Worm (Caenorhabditis elegans): Measurements from ENCODE around the gene H38K22.7.

H38K22.7 gene

ce11 chrIII:4277762-4278161 is 43.7 kb upstream of the H38K22.7 start:
- TF ChIP-seq pax-3 (tag; optimal IDR thresholded peaks at IDR 0.05) (no peak), zag-1 (tag; optimal IDR thresholded peaks at IDR 0.05) (no peak), sptf-1 (tag; optimal IDR thresholded peaks at IDR 0.05) (no peak), ztf-4 (tag; optimal IDR thresholded peaks at IDR 0.05) (no peak), ets-5 (GFP tag; IDR thresholded peaks at IDR 0.05) (no peak), nhr-84 (tag; optimal IDR thresholded peaks at IDR 0.05) (no peak), lin-15B (tag; optimal IDR thresholded peaks at IDR 0.05) (no peak), nhr-77 (tag; optimal IDR thresholded peaks at IDR 0.05) (no peak)

DNA sequence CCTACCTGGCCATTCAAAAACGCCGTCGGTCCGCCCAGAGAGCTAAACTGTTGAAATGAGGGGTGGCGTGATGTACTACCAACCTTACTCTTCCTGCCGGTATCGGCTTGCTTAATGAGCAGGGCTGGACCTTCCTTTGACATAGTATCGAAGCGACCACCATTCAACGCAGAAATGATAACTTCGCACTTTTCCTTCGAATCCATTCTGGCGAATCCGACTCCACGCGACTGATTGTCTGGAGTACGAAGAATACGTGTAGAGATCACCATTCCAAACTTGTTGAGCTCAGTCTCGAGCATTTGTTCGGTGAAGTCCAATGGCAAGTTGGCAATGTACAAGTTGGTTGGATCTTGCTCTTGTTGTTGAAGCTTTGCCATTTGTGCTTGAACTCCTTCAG is 43.3 kb upstream of the H38K22.7 start:
- no peak for TF ChIP-seq nhr-28 (tag; optimal IDR thresholded peaks at IDR 0.05)
- no peak for TF ChIP-seq dsc-1 (tag; optimal IDR thresholded peaks at IDR 0.05)
- TF ChIP-seq hpl-2 (GFP tag; optimal IDR thresholded peaks at IDR 0.05): no peak
- TF ChIP-seq efl-1 (optimal IDR thresholded peaks at IDR 0.05): no peak
- TF ChIP-seq efl-1 (GFP tag; optimal IDR thresholded peaks at IDR 0.05 in 1 of 2): peak in 1 of 2 experiments; percentile 92
- TF ChIP-seq nhr-12 (tag; optimal IDR thresholded peaks at IDR 0.05): no peak
- no peak for TF ChIP-seq egl-27 (tag; optimal IDR thresholded peaks at IDR 0.05)
- TF ChIP-seq ets-5 (GFP tag; IDR thresholded peaks at IDR 0.05): no peak
- TF ChIP-seq zag-1 (tag; optimal IDR thresholded peaks at IDR 0.05): no peak

DNA sequence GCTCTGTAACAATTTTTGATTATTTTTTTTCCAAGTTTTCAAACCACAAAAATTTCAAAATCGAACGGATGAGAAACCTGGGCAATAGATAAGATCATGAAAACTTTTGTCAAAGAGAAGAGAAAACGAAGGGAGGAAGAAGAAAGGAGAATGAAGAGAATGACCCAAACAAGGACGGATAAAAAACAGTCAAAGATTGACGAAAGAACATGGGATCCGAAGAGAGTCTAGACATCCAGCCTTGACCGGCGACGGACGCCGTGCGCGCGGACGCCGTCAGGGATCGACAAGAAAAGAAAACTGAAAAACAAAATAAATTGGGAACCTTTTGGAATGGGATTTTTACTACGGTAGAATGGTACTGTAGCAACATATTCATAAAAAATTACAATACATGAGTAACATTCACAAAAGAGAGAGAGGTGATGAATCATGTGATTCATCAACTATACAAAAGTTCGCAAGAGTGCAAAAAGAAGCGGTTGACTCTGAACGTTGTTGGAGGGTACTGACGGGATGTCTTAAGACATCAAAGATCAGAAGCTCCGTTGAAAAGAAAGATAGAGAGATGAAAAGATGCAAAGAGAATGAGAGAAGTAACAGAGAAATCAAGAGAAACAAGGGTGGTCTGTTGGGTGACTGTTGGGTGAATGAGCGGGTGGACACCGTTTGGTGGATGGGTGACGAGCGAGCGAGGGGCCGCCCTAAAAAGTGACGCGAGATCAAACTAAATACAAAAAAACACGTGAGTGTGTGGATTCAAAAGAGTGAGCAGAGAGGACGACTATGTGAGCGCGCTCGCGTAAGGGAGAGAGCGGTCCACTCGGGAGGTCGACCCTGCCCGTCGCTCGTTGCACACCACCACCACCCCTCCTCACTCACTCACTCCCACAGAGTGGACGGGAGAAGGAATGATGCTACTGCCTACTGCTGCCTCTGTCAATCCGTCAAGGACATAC is 41.0 kb upstream of the H38K22.7 start, which contains the start of gene sup-26:
Gene sup-26, minus strand, starts transcription at position 10 of the 959 bp plus-strand sequence.
- TF ChIP-seq fos-1 (tag; optimal IDR thresholded peaks at IDR 0.05): no peak
- TF ChIP-seq nhr-19 (GFP tag; conservative IDR thresholded peaks at IDR 0.05): 0 out of 2 replicates have a peak, but pooled peaks have one; percentile 4
- peak; percentile 23 for TF ChIP-seq lin-13 (GFP tag; optimal IDR thresholded peaks at IDR 0.05)
- no peak for TF ChIP-seq aly-2 (tag; optimal IDR thresholded peaks at IDR 0.05)
- TF ChIP-seq efl-3 (GFP tag; optimal IDR thresholded peaks at IDR 0.05): no peak
- TF ChIP-seq elt-2 (tag; optimal IDR thresholded peaks at IDR 0.05): no peak
- TF ChIP-seq nhr-11 (tag; optimal IDR thresholded peaks at IDR 0.05): no peak
- TF ChIP-seq ets-5 (GFP tag; IDR thresholded peaks at IDR 0.05): no peak
- no peak for TF ChIP-seq hpl-2 (GFP tag; optimal IDR thresholded peaks at IDR 0.05)
- TF ChIP-seq ceh-8 (GFP tag; optimal IDR thresholded peaks at IDR 0.05): no peak
- TF ChIP-seq nhr-90 (tag; optimal IDR thresholded peaks at IDR 0.05; ENCODE audit: poor library complexity): no peak
- no peak for TF ChIP-seq jun-1 (tag; optimal IDR thresholded peaks at IDR 0.05)
- no peak for TF ChIP-seq pqm-1 (tag; optimal IDR thresholded peaks at IDR 0.05)
- TF ChIP-seq C04F5.9 (tag; optimal IDR thresholded peaks at IDR 0.05): no peak
- no peak for TF ChIP-seq unc-130 (tag; optimal IDR thresholded peaks at IDR 0.05)
- TF ChIP-seq nhr-84 (tag; optimal IDR thresholded peaks at IDR 0.05): no peak
- no peak for TF ChIP-seq isw-1 (GFP tag; IDR thresholded peaks at IDR 0.05)
- TF ChIP-seq zag-1 (tag; optimal IDR thresholded peaks at IDR 0.05): no peak
- no peak for TF ChIP-seq C34B4.2 (tag; optimal IDR thresholded peaks at IDR 0.05)
- peak; percentile 41 for TF ChIP-seq rnt-1 (tag; optimal IDR thresholded peaks at IDR 0.05)
- TF ChIP-seq lin-39 (tag; optimal IDR thresholded peaks at IDR 0.05): no peak
- TF ChIP-seq mdl-1 (tag; optimal IDR thresholded peaks at IDR 0.05): peak in 1 of 2 experiments; percentile 42
- TF ChIP-seq ceh-63 (GFP tag; optimal IDR thresholded peaks at IDR 0.05): no peak
- no peak for TF ChIP-seq nhr-76 (tag; optimal IDR thresholded peaks at IDR 0.05)
- TF ChIP-seq unc-30 (tag; optimal IDR thresholded peaks at IDR 0.05): no peak
- no peak for TF ChIP-seq mab-9 (GFP tag; IDR thresholded peaks at IDR 0.05)
- no peak for TF ChIP-seq snpc-4 (tag; optimal IDR thresholded peaks at IDR 0.05)
- TF ChIP-seq ceh-88 (GFP tag; IDR thresholded peaks at IDR 0.05): no peak; the same call in 1 of the 2 replicates
- TF ChIP-seq ama-1 (optimal IDR thresholded peaks at IDR 0.05): no peak
- TF ChIP-seq blmp-1 (tag; optimal IDR thresholded peaks at IDR 0.05): peak; percentile 87
- no peak for TF ChIP-seq nhr-28 (tag; optimal IDR thresholded peaks at IDR 0.05)
- TF ChIP-seq swsn-7 (tag; optimal IDR thresholded peaks at IDR 0.05): peak; percentile 49
- peak; percentile 70 for TF ChIP-seq lin-14 (GFP tag; optimal IDR thresholded peaks at IDR 0.05)
- TF ChIP-seq C16A3.4 (tag; optimal IDR thresholded peaks at IDR 0.05): no peak
- TF ChIP-seq ztf-4 (tag; optimal IDR thresholded peaks at IDR 0.05): no peak
- TF ChIP-seq dsc-1 (tag; optimal IDR thresholded peaks at IDR 0.05): peak; percentile 22
- no peak for TF ChIP-seq nhr-12 (tag; optimal IDR thresholded peaks at IDR 0.05)
- peak; percentile 24 for TF ChIP-seq nhr-20 (tag; optimal IDR thresholded peaks at IDR 0.05)
- no peak for TF ChIP-seq fkh-10 (GFP tag; optimal IDR thresholded peaks at IDR 0.05)
- no peak for TF ChIP-seq egl-13 (tag; optimal IDR thresholded peaks at IDR 0.05)
